Worm (Caenorhabditis elegans) whole organism, midembryonic: ENCODE data around the gene srr-8.

ENCODE experiments used
- flt-1 ChIP-seq: fragments of 200-800 bp; sonication (Bioruptor generic); IDR thresholded peaks from 2 replicates; pipeline ENCODE4 v1.3.6; 2022; ENCODE audit warnings: missing genetic modification characterization, missing compliant biosample characterization
- klf-2 ChIP-seq: fragments of 200-800 bp; sonication (Bioruptor generic); conservative IDR thresholded peaks from 2 replicates; pipeline ENCODE4 v1.3.6; 2022; ENCODE audit warnings: missing genetic modification reagents, missing genetic modification characterization, missing compliant biosample characterization
- med-1 ChIP-seq: sonication (generic microtip); optimal IDR thresholded peaks from 2 replicates; lab custom pipeline; 2017; ENCODE audit warnings: missing genetic modification characterization, mild to moderate bottlenecking, missing compliant biosample characterization, antibody characterized with exemption, missing genetic modification reagents; ENCODE audit not compliant: insufficient read depth
- ztf-29 ChIP-seq: fragments of 200-800 bp; sonication (Bioruptor generic); IDR thresholded peaks from 2 replicates; pipeline ENCODE4 v1.3.6; 2022; ENCODE audit warnings: missing genetic modification reagents, missing genetic modification characterization, missing compliant biosample characterization

DNA sequence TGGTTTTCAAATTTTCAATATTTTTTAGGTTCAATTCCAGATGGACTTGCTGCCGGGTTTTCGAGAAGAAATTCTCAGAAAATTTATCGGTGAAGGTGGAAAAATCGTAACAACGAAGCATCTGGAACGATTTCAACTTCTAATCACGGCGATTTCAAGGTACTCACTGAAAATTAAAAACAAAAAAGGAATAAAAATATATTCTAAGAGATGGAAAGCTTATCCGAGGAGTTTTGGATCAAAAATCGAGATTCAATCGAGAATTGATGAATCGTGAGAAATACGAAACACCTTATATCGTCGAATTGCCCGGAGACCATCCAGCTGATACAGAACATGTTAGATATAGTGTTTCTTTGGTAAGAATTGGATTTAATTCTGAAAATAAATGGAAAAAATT lies 50.7 kb downstream of the srr-8 start, which contains the start of gene K11D12.12:
- TF ChIP-seq ztf-29 (GFP tag; lab: Robert Waterston, UW), result no peak
- no peak for TF ChIP-seq med-1 (GFP tag; lab: Kevin White, UChicago)
- TF ChIP-seq klf-2 (GFP tag; lab: Robert Waterston, UW), result no peak
- no peak for TF ChIP-seq flt-1 (GFP tag; lab: Robert Waterston, UW)
